Worm (Caenorhabditis elegans) whole organism, L2 larva: ENCODE data around the gene T19B10.2.

Experiments used
- aly-2 ChIP-seq: fragments of 150-350 bp; optimal IDR thresholded peaks from 2 replicates; lab custom pipeline; 2014; ENCODE audit warnings: missing biosample characterization, missing genetic modification characterization
- lin-11 ChIP-seq: fragments of 150-350 bp; sonication (generic microtip); optimal IDR thresholded peaks from 2 replicates; lab custom pipeline; 2014; ENCODE audit warnings: missing biosample characterization, missing genetic modification characterization, inconsistent platforms, mixed read lengths
- mdl-1 ChIP-seq, 2 experiments: fragments of 150-350 bp in 1 of 2; sonication (generic microtip) in 1 of 2; optimal IDR thresholded peaks; 2 replicates each; lab custom pipeline; 2017; ENCODE audit warnings: missing biosample characterization in 2 of 2, missing genetic modification characterization in 2 of 2
- nhr-77 ChIP-seq: fragments of 150-350 bp; optimal IDR thresholded peaks from 2 replicates; lab custom pipeline; 2014; ENCODE audit warnings: missing biosample characterization, missing genetic modification characterization
- snpc-4 ChIP-seq: fragments of 150-350 bp; optimal IDR thresholded peaks from 2 replicates; lab custom pipeline; 2014; ENCODE audit warnings: missing biosample characterization, missing genetic modification characterization
- unc-39 ChIP-seq: fragments of 150-350 bp; optimal IDR thresholded peaks from 2 replicates; lab custom pipeline; 2014; ENCODE audit warnings: missing biosample characterization, missing genetic modification characterization
- unc-62 ChIP-seq: fragments of 150-350 bp; optimal IDR thresholded peaks from 2 replicates; lab custom pipeline; 2014; ENCODE audit warnings: missing biosample characterization, missing genetic modification reagents, missing genetic modification characterization

ce11 chrV:11247846-11248245, 26.7 kb downstream of the T19B10.2 start, which contains the start of gene mam-4:
- TF ChIP-seq unc-62 (GFP tag; lab: Kevin White, UChicago) (no peak), snpc-4 (tag; lab: Kevin White, UChicago) (no peak), lin-11 (no peak), unc-39 (no peak), nhr-77 (no peak), mdl-1 (tag; optimal IDR thresholded peaks at IDR 0.05; lab: Kevin White, UChicago) (no peak), aly-2 (tag; lab: Kevin White, UChicago) (no peak)
